Fruit fly (Drosophila melanogaster): Measurements from ENCODE around the gene Rbp6.

Rbp6 gene

dm6 chr3L:17257199-17257598 lies 19.2 kb upstream of the Rbp6 start (continued):
- TF ChIP-seq CG31627 (GFP tag; optimal IDR thresholded peaks at IDR 0.05) = peak; percentile 10
- TF ChIP-seq salr (GFP tag; optimal IDR thresholded peaks at IDR 0.05) = no peak
- no peak for TF ChIP-seq eg (GFP tag; IDR thresholded peaks at IDR 0.05)
- TF ChIP-seq dac (GFP tag; optimal IDR thresholded peaks at IDR 0.05) = no peak
- peak; percentile 23 for TF ChIP-seq CG1621 (tag; optimal IDR thresholded peaks at IDR 0.05)
- TF ChIP-seq dsx (GFP tag; optimal IDR thresholded peaks at IDR 0.05; ENCODE audit: poor library complexity, severe bottlenecking) = peak; percentile 20
- no peak for TF ChIP-seq Gug (GFP tag; IDR thresholded peaks at IDR 0.05)

DNA sequence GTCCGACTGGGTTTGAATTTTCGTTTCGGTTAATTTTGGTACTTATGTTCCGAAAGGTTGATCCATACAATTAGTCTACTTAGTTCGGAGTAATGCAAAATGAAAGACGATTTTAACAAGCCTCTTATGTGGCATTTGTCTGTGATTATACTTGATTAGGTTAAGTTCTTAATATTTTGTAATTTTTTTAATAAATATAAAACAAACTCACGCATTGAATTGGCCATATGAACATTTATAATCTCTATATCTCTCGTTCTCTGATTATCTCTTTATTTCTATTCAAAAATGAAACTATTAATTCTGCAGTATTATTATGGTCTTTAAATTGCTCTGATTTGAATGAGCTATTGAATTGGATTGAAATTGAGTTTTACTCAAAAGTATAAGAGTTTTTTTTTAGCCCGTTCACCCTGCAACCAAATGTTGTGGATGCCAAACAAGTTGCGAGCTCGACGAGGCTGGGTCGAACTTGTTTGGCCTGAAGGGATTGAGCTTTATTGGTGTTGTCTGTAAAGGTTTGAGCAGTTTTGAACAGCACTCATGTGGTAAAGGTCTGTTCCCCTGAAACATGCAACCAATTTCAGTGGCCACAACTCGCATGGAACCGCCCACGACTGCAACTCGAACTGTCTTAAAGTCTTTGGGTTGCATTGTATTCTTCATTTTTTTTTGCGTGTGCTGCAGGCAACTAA lies 16.0 kb upstream of the Rbp6 start, which contains the start of gene CG6497:
TSS of gene CG6497 (minus strand) at position 51 of the 695 bp plus-strand sequence.
- TF ChIP-seq CG15336 (GFP tag; IDR thresholded peaks at IDR 0.05) (no peak), topi (GFP tag; optimal IDR thresholded peaks at IDR 0.05) (no peak), cyc (GFP tag; optimal IDR thresholded peaks at IDR 0.05) (no peak), pdm3 (GFP tag; optimal IDR thresholded peaks at IDR 0.05) (no peak), CG6792 (GFP tag; optimal IDR thresholded peaks at IDR 0.05) (no peak)

DNA sequence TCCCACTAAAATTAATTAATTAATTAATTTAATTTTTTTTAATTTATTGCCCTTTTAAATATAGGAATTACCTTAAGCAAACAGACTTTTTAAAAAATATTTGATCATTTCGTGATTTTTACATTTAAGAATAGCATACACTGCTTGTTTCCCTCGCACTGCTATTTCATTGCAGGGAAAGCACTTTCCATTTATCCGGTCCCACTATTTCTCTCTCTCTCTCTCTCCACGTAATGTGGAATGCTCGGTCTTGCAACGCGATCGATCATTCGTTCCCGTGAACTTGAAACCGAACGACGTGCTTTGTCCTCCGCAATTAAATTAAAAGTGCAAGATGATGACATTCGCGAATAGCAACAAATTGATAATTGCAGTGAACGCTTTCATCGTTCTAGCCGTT lies 7.6 kb upstream of the Rbp6 start:
- TF ChIP-seq Ets21C (GFP tag; optimal IDR thresholded peaks at IDR 0.05) (no peak), fkh (GFP tag; optimal IDR thresholded peaks at IDR 0.05) (no peak), CG8319 (GFP tag; optimal IDR thresholded peaks at IDR 0.05) (no peak), CG15336 (GFP tag; IDR thresholded peaks at IDR 0.05) (no peak), CG6808 (GFP tag; optimal IDR thresholded peaks at IDR 0.05) (no peak), Ets96B (tag; optimal IDR thresholded peaks at IDR 0.05) (no peak), eg (GFP tag; IDR thresholded peaks at IDR 0.05) (no peak), CG3032 (tag; optimal IDR thresholded peaks at IDR 0.05) (no peak), cyc (GFP tag; optimal IDR thresholded peaks at IDR 0.05) (no peak), spab (GFP tag; optimal IDR thresholded peaks at IDR 0.05) (no peak), Gug (GFP tag; IDR thresholded peaks at IDR 0.05) (no peak), CG1621 (tag; optimal IDR thresholded peaks at IDR 0.05) (no peak), CG7368 (GFP tag; optimal IDR thresholded peaks at IDR 0.05) (no peak), ss (GFP tag; optimal IDR thresholded peaks at IDR 0.05) (no peak), CG6163 (GFP tag; IDR thresholded peaks at IDR 0.05) (no peak), svp (GFP tag) (no peak), Hr4 (GFP tag; optimal IDR thresholded peaks at IDR 0.05) (no peak), Blimp-1 (GFP tag; optimal IDR thresholded peaks at IDR 0.05) (no peak)

DNA sequence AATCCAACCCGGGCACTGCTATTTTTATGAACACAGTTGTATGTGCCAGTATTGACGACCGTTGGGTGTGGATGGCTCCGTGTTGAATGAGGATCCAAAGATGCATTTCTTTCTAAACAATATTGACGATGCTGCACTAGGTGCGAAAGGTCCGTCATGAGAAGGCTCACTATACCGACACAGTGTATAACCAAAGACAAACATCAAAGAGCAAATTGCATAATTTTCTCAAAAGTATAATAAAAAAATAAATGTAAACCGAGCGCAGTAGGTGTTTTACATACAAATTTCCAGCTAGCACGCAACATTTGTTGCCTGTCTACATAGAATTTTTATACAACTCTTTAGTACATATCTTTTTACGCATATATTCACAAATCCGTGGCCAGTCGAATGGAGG lies 5.1 kb upstream of the Rbp6 start, which contains the start of gene CG7707:
TSS of gene CG7707 (plus strand) at position 301 of the 400 bp plus-strand sequence.
- TF ChIP-seq Blimp-1 (GFP tag; optimal IDR thresholded peaks at IDR 0.05) (no peak), Eip75B (GFP tag; optimal IDR thresholded peaks at IDR 0.05) (no peak), ss (GFP tag; optimal IDR thresholded peaks at IDR 0.05) (no peak), CG34406 (GFP tag; optimal IDR thresholded peaks at IDR 0.05) (no peak), Sox15 (GFP tag; optimal IDR thresholded peaks at IDR 0.05) (no peak), Gug (GFP tag; IDR thresholded peaks at IDR 0.05) (no peak), CG8632 (GFP tag; optimal IDR thresholded peaks at IDR 0.05) (no peak), CG6808 (GFP tag; optimal IDR thresholded peaks at IDR 0.05) (no peak), OdsH (GFP tag; optimal IDR thresholded peaks at IDR 0.05) (no peak), pdm3 (GFP tag; optimal IDR thresholded peaks at IDR 0.05) (no peak), topi (GFP tag; optimal IDR thresholded peaks at IDR 0.05) (no peak), CG6163 (GFP tag; IDR thresholded peaks at IDR 0.05) (no peak), fd85E (GFP tag; optimal IDR thresholded peaks at IDR 0.05) (no peak), cyc (GFP tag; optimal IDR thresholded peaks at IDR 0.05) (no peak), salr (GFP tag; optimal IDR thresholded peaks at IDR 0.05) (no peak), Sox102F (GFP tag; optimal IDR thresholded peaks at IDR 0.05) (no peak)
